Worm (Caenorhabditis elegans) whole organism, early embryonic: ENCODE results near the gene pho-4.

Experiments
- B0310.2 ChIP-seq: sonication (generic microtip); optimal IDR thresholded peaks from 2 replicates; lab custom pipeline; 2016; ENCODE audit warnings: mild to moderate bottlenecking, missing genetic modification characterization, missing compliant biosample characterization
- aly-1 ChIP-seq: sonication (generic microtip); optimal IDR thresholded peaks from 2 replicates; lab custom pipeline; 2016; ENCODE audit warnings: missing genetic modification characterization, missing compliant biosample characterization
- ama-1 ChIP-seq: fragments of 150-350 bp; optimal IDR thresholded peaks from 2 replicates; lab custom pipeline; 2014
- ceh-13 ChIP-seq: fragments of 200-800 bp; sonication (Bioruptor generic); optimal IDR thresholded peaks from 2 replicates; lab custom pipeline; 2018; ENCODE audit warnings: mild to moderate bottlenecking, missing genetic modification characterization, missing compliant biosample characterization
- ceh-36 ChIP-seq: sonication (generic microtip); optimal IDR thresholded peaks from 2 replicates; lab custom pipeline; 2016; ENCODE audit warnings: missing genetic modification characterization, inconsistent platforms, missing compliant biosample characterization
- ets-7 ChIP-seq: sonication (generic microtip); optimal IDR thresholded peaks from 2 replicates; lab custom pipeline; 2016; ENCODE audit warnings: missing genotype, missing genetic modification characterization, missing compliant biosample characterization
- flt-1 ChIP-seq: fragments of 200-800 bp; sonication (Bioruptor generic); IDR thresholded peaks from 2 replicates; pipeline ENCODE4 v1.3.6; 2022; ENCODE audit warnings: missing genetic modification characterization, missing compliant biosample characterization
- hmbx-1 ChIP-seq: sonication (generic microtip); optimal IDR thresholded peaks from 2 replicates; lab custom pipeline; 2016; ENCODE audit warnings: mild to moderate bottlenecking, missing genetic modification characterization, missing compliant biosample characterization
- hmg-4 ChIP-seq: fragments of 200-800 bp; sonication (Bioruptor generic); optimal IDR thresholded peaks from 2 replicates; lab custom pipeline; 2018; ENCODE audit warnings: mild to moderate bottlenecking, missing genetic modification characterization, missing compliant biosample characterization
- pes-1 ChIP-seq: fragments of 200-800 bp; sonication (Bioruptor generic); IDR thresholded peaks from 2 replicates; pipeline ENCODE4 v1.3.6; 2022; ENCODE audit warnings: missing genetic modification reagents, missing genetic modification characterization, missing compliant biosample characterization
- scrt-1 ChIP-seq: fragments of 200-800 bp; sonication (Bioruptor generic); IDR thresholded peaks from 2 replicates; pipeline ENCODE4 v1.3.6; 2022; ENCODE audit warnings: missing genetic modification characterization, missing compliant biosample characterization
- sea-1 ChIP-seq: fragments of 200-800 bp; sonication (Bioruptor generic); conservative IDR thresholded peaks from 2 replicates; pipeline ENCODE4 v1.3.6; 2022; ENCODE audit warnings: missing genetic modification characterization, missing compliant biosample characterization
- tra-4 ChIP-seq: sonication (generic microtip); optimal IDR thresholded peaks from 2 replicates; lab custom pipeline; 2017; ENCODE audit warnings: missing genetic modification characterization, missing compliant biosample characterization

DNA sequence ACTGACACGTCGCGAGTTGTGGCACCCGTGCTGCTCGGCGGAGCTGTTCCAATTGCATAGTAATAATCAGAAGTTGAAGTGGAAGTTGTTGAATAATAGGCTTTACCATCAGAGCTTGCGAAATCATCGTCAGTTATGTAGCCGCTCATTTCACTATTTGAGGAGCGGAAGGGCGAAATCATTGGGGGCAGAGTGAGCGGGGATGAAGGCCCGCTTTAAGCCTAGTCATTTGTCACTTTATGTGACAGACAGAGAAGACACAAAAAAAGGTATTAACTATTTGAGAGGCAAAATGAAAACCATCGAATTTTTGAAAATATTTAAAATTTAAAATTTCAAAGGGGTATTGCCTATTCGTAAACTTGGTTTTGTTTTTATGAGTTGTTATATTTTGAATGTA is 19.9 kb downstream of the pho-4 start:
- no peak for TF ChIP-seq ceh-36 (tag; lab: Kevin White, UChicago)
- no peak for TF ChIP-seq hmbx-1 (tag; lab: Kevin White, UChicago)
- no peak for TF ChIP-seq flt-1 (GFP tag; lab: Robert Waterston, UW)
- no peak for TF ChIP-seq sea-1 (GFP tag; lab: Robert Waterston, UW)
- TF ChIP-seq ama-1 (lab: Kevin White, UChicago): no peak
- TF ChIP-seq B0310.2: no peak
- TF ChIP-seq hmg-4: no peak
- no peak for TF ChIP-seq aly-1 (tag; lab: Kevin White, UChicago)
- TF ChIP-seq ets-7 (tag; lab: Kevin White, UChicago): no peak
- no peak for TF ChIP-seq pes-1 (GFP tag; lab: Robert Waterston, UW)
- no peak for TF ChIP-seq tra-4
- no peak for TF ChIP-seq scrt-1
- no peak for TF ChIP-seq ceh-13 (GFP tag; lab: Kevin White, UChicago)
